Worm (Caenorhabditis elegans): ENCODE measurements around the gene K08H2.2.
A peak's percentile ranks its signal among the peaks of the same experiment; 100 is the strongest.

K08H2.2 gene

DNA sequence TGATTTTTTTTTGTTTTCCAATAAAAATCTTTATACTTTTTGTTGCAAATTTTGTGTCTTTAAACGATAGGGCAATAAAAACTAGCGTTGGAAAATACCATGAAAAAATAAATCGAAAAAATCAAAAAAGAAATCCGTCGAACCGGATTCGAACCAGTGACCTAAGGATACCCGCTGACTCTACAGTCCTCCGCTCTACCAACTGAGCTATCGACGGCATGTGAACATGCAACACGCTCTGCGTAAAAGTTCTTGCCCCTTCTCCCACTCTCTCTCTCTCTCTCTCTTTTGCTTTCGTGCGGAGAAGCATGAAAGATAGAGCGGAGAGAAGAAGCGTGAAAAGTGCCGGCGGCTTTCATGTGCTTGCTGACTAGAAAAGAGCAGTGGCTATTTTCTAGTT lies 29.8 kb upstream of the K08H2.2 start (continued):
- TF ChIP-seq lag-1 (GFP tag; IDR thresholded peaks at IDR 0.05): 0 out of 2 replicates have a peak, but pooled peaks have one; percentile 14
- no peak for TF ChIP-seq B0336.3 (GFP tag; IDR thresholded peaks at IDR 0.05)
- 0 out of 2 replicates have a peak, but pooled peaks have one; percentile 54 for TF ChIP-seq F39B2.1 (GFP tag; IDR thresholded peaks at IDR 0.05)
- TF ChIP-seq lir-1 (GFP tag; conservative IDR thresholded peaks at IDR 0.05): peak; percentile 63; the same call in 1 of the 2 replicates
- TF ChIP-seq nhr-80 (tag; optimal IDR thresholded peaks at IDR 0.05): peak; percentile 34
- peak; percentile 65 for TF ChIP-seq zim-3 (tag; optimal IDR thresholded peaks at IDR 0.05)
- no peak for TF ChIP-seq nfya-2 (GFP tag; IDR thresholded peaks at IDR 0.05)
- TF ChIP-seq F49E8.2 (tag; optimal IDR thresholded peaks at IDR 0.05; ENCODE audit: insufficient read depth): no peak
- peak; percentile 68 for TF ChIP-seq F52B5.7 (tag; optimal IDR thresholded peaks at IDR 0.05)
- peak; percentile 44 to 68 for TF ChIP-seq rec-8 (tag; optimal IDR thresholded peaks at IDR 0.05)
- TF ChIP-seq pha-4 (tag; optimal IDR thresholded peaks at IDR 0.05): no peak
- TF ChIP-seq hmg-20 (GFP tag; IDR thresholded peaks at IDR 0.05): peak; percentile 35; the same call in 1 of the 2 replicates
- no peak for TF ChIP-seq snpc-1.3 (tag; optimal IDR thresholded peaks at IDR 0.05; ENCODE audit: insufficient read depth)
- no peak for TF ChIP-seq unc-62 (GFP tag; optimal IDR thresholded peaks at IDR 0.05)
- TF ChIP-seq rpc-1 (optimal IDR thresholded peaks at IDR 0.05): peak; percentile 95
- peak; percentile 93 for TF ChIP-seq rpc-1 (tag; optimal IDR thresholded peaks at IDR 0.05)
- peak; percentile 39 for TF ChIP-seq K12H6.12 (tag; optimal IDR thresholded peaks at IDR 0.05)
- peak; percentile 60 for TF ChIP-seq gei-17 (GFP tag; optimal IDR thresholded peaks at IDR 0.05)
- peak; percentile 16 for TF ChIP-seq ccch-3 (GFP tag; optimal IDR thresholded peaks at IDR 0.05)
- no peak for TF ChIP-seq sdz-38 (tag; optimal IDR thresholded peaks at IDR 0.05)
- no peak for TF ChIP-seq hlh-26 (GFP tag; conservative IDR thresholded peaks at IDR 0.05)
- no peak for TF ChIP-seq mcd-1 (GFP tag; IDR thresholded peaks at IDR 0.05)
- TF ChIP-seq lin-40 (tag; optimal IDR thresholded peaks at IDR 0.05): peak; percentile 76
- TF ChIP-seq tlf-1 (GFP tag; optimal IDR thresholded peaks at IDR 0.05): no peak
- peak; percentile 78; the same call in 1 of the 2 replicates for TF ChIP-seq ztf-28 (GFP tag; IDR thresholded peaks at IDR 0.05)
- peak; percentile 50 for TF ChIP-seq T26A5.8 (tag; optimal IDR thresholded peaks at IDR 0.05)
- TF ChIP-seq nhr-120 (GFP tag; IDR thresholded peaks at IDR 0.05): no peak
- TF ChIP-seq repo-1 (tag; optimal IDR thresholded peaks at IDR 0.05): peak; percentile 48
- no peak for TF ChIP-seq dpl-1 (GFP tag; optimal IDR thresholded peaks at IDR 0.05)
- no peak for TF ChIP-seq ets-4 (GFP tag; optimal IDR thresholded peaks at IDR 0.05)
- TF ChIP-seq F23B12.7 (tag; optimal IDR thresholded peaks at IDR 0.05; ENCODE audit: insufficient read depth): peak; percentile 72
- TF ChIP-seq aptf-3 (GFP tag; IDR thresholded peaks at IDR 0.05): peak; percentile 79; the same call in 1 of the 2 replicates
- TF ChIP-seq hsf-1 (GFP tag; IDR thresholded peaks at IDR 0.05): no peak
- peak; percentile 24 for TF ChIP-seq athp-1 (tag; optimal IDR thresholded peaks at IDR 0.05)
- peak; percentile 89; the same call in 1 of the 2 replicates for TF ChIP-seq F37B4.10 (GFP tag; IDR thresholded peaks at IDR 0.05)
- peak; percentile 54 for TF ChIP-seq D2030.7 (GFP tag; IDR thresholded peaks at IDR 0.05)
- TF ChIP-seq ceh-40 (GFP tag; IDR thresholded peaks at IDR 0.05): peak; percentile 66; the same call in 1 of the 2 replicates
- TF ChIP-seq ztf-6 (GFP tag; IDR thresholded peaks at IDR 0.05): no peak
- no peak for TF ChIP-seq lin-54 (GFP tag; optimal IDR thresholded peaks at IDR 0.05)
- TF ChIP-seq ceh-91 (GFP tag; IDR thresholded peaks at IDR 0.05): no peak
- TF ChIP-seq sea-2 (GFP tag; IDR thresholded peaks at IDR 0.05): 0 out of 2 replicates have a peak, but pooled peaks have one; percentile 61
- TF ChIP-seq mxl-1 (tag; optimal IDR thresholded peaks at IDR 0.05): peak; percentile 78
- TF ChIP-seq C17E4.6 (GFP tag; IDR thresholded peaks at IDR 0.05): no peak
- no peak for TF ChIP-seq F10E7.11 (tag; optimal IDR thresholded peaks at IDR 0.05)
- peak; percentile 88 for TF ChIP-seq him-1 (tag; optimal IDR thresholded peaks at IDR 0.05)
- TF ChIP-seq B0035.1 (tag; optimal IDR thresholded peaks at IDR 0.05): peak; percentile 53
- TF ChIP-seq pbrm-1 (GFP tag; IDR thresholded peaks at IDR 0.05): peak; percentile 88

Measured in whole organism, young adult.